Worm (Caenorhabditis elegans): ENCODE measurements around the gene chl-1.
A peak's percentile ranks its signal among the peaks of the same experiment; 100 is the strongest.
"Not testable (repeated sequence)": the region's sequence is repeated elsewhere in the genome, so short reads cannot be mapped to it uniquely, and the experiment has no call there.

chl-1 gene

ce11 chrIII:10438780-10439179, 33.7 kb upstream of the chl-1 start, which contains the start of gene H04D03.6:
Gene H04D03.6 (minus strand): TSS chrIII:10438880.
- not testable (repeated sequence) for TF ChIP-seq nhr-23, R02D3.7, dmd-4 (tag; optimal IDR thresholded peaks at IDR 0.05)

- peak; percentile 60 for TF ChIP-seq gmeb-1 (tag; optimal IDR thresholded peaks at IDR 0.05)
- TF ChIP-seq unc-55 (GFP tag; optimal IDR thresholded peaks at IDR 0.05): peak; percentile 63
- peak; percentile 76 for TF ChIP-seq lin-13 (GFP tag; optimal IDR thresholded peaks at IDR 0.05)
- peak; percentile 50 for TF ChIP-seq F13H6.1 (tag; optimal IDR thresholded peaks at IDR 0.05)
- TF ChIP-seq sma-3 (GFP tag; optimal IDR thresholded peaks at IDR 0.05): peak; percentile 31
- peak; percentile 69 to 75 for TF ChIP-seq lsy-2 (tag; optimal IDR thresholded peaks at IDR 0.05)
- peak; percentile 39 for TF ChIP-seq mab-5 (tag; optimal IDR thresholded peaks at IDR 0.05)
- peak; percentile 44 for TF ChIP-seq crh-2 (tag; optimal IDR thresholded peaks at IDR 0.05)
- TF ChIP-seq C34F6.9 (tag; optimal IDR thresholded peaks at IDR 0.05): peak; percentile 78
Observed at ce11 chrIII:10435938-10436842, 31.1 kb upstream of the chl-1 start, which contains the start of the genes smrd-1 and enu-3.1. Gene smrd-1 (minus strand): TSS chrIII:10435988. Gene enu-3.1 (plus strand): TSS chrIII:10436276.

- TF ChIP-seq nhr-129 (tag; optimal IDR thresholded peaks at IDR 0.05) (peak; percentile 52), lin-13 (GFP tag; optimal IDR thresholded peaks at IDR 0.05) (no peak), C34F6.9 (tag; optimal IDR thresholded peaks at IDR 0.05) (peak; percentile 28), crh-2 (tag; optimal IDR thresholded peaks at IDR 0.05) (peak; percentile 70), lsy-2 (tag; optimal IDR thresholded peaks at IDR 0.05) (peak in 1 of 2 experiments; percentile 38), sem-4 (tag; optimal IDR thresholded peaks at IDR 0.05) (no peak), F13H6.1 (tag; optimal IDR thresholded peaks at IDR 0.05) (peak; percentile 21), lin-11 (tag; optimal IDR thresholded peaks at IDR 0.05) (peak; percentile 62)
Observed at ce11 chrIII:10432104-10432503, 27.1 kb upstream of the chl-1 start.

ce11 chrIII:10427882-10428281, 22.8 kb upstream of the chl-1 start, which contains the start of gene prp-3:
Gene prp-3 (minus strand): TSS chrIII:10427982.
- no peak for TF ChIP-seq ceh-16 (tag; optimal IDR thresholded peaks at IDR 0.05)
- no peak for TF ChIP-seq skn-1 (tag; optimal IDR thresholded peaks at IDR 0.05)
- no peak for TF ChIP-seq nhr-21 (tag; optimal IDR thresholded peaks at IDR 0.05)
- TF ChIP-seq lsy-2 (tag; optimal IDR thresholded peaks at IDR 0.05): no peak
- TF ChIP-seq egl-27 (tag; optimal IDR thresholded peaks at IDR 0.05): no peak
- no peak for TF ChIP-seq nhr-10 (tag; optimal IDR thresholded peaks at IDR 0.05)
- no peak for TF ChIP-seq mdl-1 (tag; optimal IDR thresholded peaks at IDR 0.05)
- no peak for TF ChIP-seq F13H6.1 (tag; optimal IDR thresholded peaks at IDR 0.05)
- no peak for TF ChIP-seq zag-1 (tag; optimal IDR thresholded peaks at IDR 0.05)
- no peak for TF ChIP-seq unc-62 (GFP tag; optimal IDR thresholded peaks at IDR 0.05)
- TF ChIP-seq lin-39 (tag; optimal IDR thresholded peaks at IDR 0.05): no peak
- TF ChIP-seq unc-39 (tag; optimal IDR thresholded peaks at IDR 0.05): no peak

- no peak for TF ChIP-seq ztf-11 (tag; optimal IDR thresholded peaks at IDR 0.05)
- no peak for TF ChIP-seq sma-9 (GFP tag; optimal IDR thresholded peaks at IDR 0.05)
- no peak for TF ChIP-seq sma-9 (tag; optimal IDR thresholded peaks at IDR 0.05)
- no peak for TF ChIP-seq dmd-4 (tag; optimal IDR thresholded peaks at IDR 0.05)
- no peak for TF ChIP-seq nhr-25 (tag; optimal IDR thresholded peaks at IDR 0.05)
- no peak for TF ChIP-seq alr-1 (tag; optimal IDR thresholded peaks at IDR 0.05)
- TF ChIP-seq zag-1 (tag; optimal IDR thresholded peaks at IDR 0.05): no peak
- TF ChIP-seq Y55F3AM.14 (GFP tag; optimal IDR thresholded peaks at IDR 0.05): no peak
- no peak for TF ChIP-seq C34F6.9 (tag; optimal IDR thresholded peaks at IDR 0.05)
- TF ChIP-seq lin-39 (tag; optimal IDR thresholded peaks at IDR 0.05): no peak
- no peak for TF ChIP-seq elt-3 (tag; optimal IDR thresholded peaks at IDR 0.05)
- no peak for TF ChIP-seq gmeb-1 (tag; optimal IDR thresholded peaks at IDR 0.05)
- no peak for TF ChIP-seq nhr-77 (tag; optimal IDR thresholded peaks at IDR 0.05)
- no peak for TF ChIP-seq R02D3.7 (tag; optimal IDR thresholded peaks at IDR 0.05)
- no peak for TF ChIP-seq ceh-82 (tag; optimal IDR thresholded peaks at IDR 0.05)
- TF ChIP-seq ZK546.5 (tag; optimal IDR thresholded peaks at IDR 0.05): no peak
Observed at ce11 chrIII:10423906-10424305, 18.9 kb upstream of the chl-1 start, which contains the start of gene M03C11.6. Gene M03C11.6 (minus strand): TSS chrIII:10424006.
